Fruit fly (Drosophila melanogaster): ENCODE measurements around the gene msd1.

DNA sequence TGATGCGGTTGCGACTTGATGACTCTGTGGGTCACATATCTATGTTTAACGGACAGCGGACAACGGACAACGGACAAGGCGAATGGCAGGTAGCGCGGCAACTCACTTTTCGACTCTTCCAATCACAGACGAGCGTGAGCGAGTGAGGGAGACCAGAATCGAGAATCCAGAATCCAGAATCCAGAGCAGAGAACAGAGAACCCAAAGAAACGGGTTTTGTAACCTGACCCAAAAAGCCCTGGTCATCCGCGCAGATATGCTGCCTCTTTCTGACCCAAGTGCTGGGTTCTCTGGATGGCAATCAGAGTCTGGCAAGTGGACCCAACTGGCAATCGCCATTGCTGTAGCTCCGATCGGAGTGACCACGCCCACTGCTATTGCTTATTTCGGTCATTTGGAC is 32.8 kb downstream of the msd1 start:
- TF ChIP-seq usp (GFP tag; optimal IDR thresholded peaks at IDR 0.05), result no peak
- no peak for TF ChIP-seq psq (optimal IDR thresholded peaks at IDR 0.05)
- TF ChIP-seq pan (optimal IDR thresholded peaks at IDR 0.05), result no peak
- no peak for TF ChIP-seq Dll (optimal IDR thresholded peaks at IDR 0.05)

All from whole organism.